Fruit fly (Drosophila melanogaster): Measurements from ENCODE around the gene Nemp.
A peak's percentile ranks its signal among the peaks of the same experiment; 100 is the strongest.

Nemp gene

dm6 chrX:16655724-16656235 is 965 bp upstream of the Nemp start (continued):
- peak in 1 of 3 experiments; percentile 11 for TF ChIP-seq Stat92E (GFP tag; optimal IDR thresholded peaks at IDR 0.05)
- TF ChIP-seq CG8388 (GFP tag; optimal IDR thresholded peaks at IDR 0.05): no peak
- no peak for TF ChIP-seq nerfin-2 (GFP tag; IDR thresholded peaks at IDR 0.05; ENCODE audit: partially characterized antibody)
- no peak for TF ChIP-seq CG3281 (GFP tag; optimal IDR thresholded peaks at IDR 0.05)
- no peak for TF ChIP-seq CG17359 (tag; optimal IDR thresholded peaks at IDR 0.05)
- TF ChIP-seq kni (GFP tag; optimal IDR thresholded peaks at IDR 0.05): peak; percentile 82
- TF ChIP-seq tgo (GFP tag; IDR thresholded peaks at IDR 0.05): no peak
- TF ChIP-seq Nf-YB (GFP tag; optimal IDR thresholded peaks at IDR 0.05): peak; percentile 70
- no peak for TF ChIP-seq H15 (GFP tag; IDR thresholded peaks at IDR 0.05)
- TF ChIP-seq CoRest (tag; optimal IDR thresholded peaks at IDR 0.05): no peak
- peak; percentile 18 for TF ChIP-seq wek (GFP tag; optimal IDR thresholded peaks at IDR 0.05)
- TF ChIP-seq CG1647 (GFP tag; optimal IDR thresholded peaks at IDR 0.05): no peak
- peak; percentile 6 for TF ChIP-seq Meics (GFP tag; optimal IDR thresholded peaks at IDR 0.05)
- TF ChIP-seq CG31441 (GFP tag; IDR thresholded peaks at IDR 0.05): no peak
- no peak for TF ChIP-seq Drgx (GFP tag; IDR thresholded peaks at IDR 0.05)
- no peak for TF ChIP-seq p53 (GFP tag; optimal IDR thresholded peaks at IDR 0.05)
- TF ChIP-seq pita (GFP tag; optimal IDR thresholded peaks at IDR 0.05): no peak
- TF ChIP-seq pum (GFP tag; optimal IDR thresholded peaks at IDR 0.05): no peak
- TF ChIP-seq CG11560 (tag; IDR thresholded peaks at IDR 0.05): no peak
- no peak for TF ChIP-seq CG1792 (GFP tag; optimal IDR thresholded peaks at IDR 0.05)
- peak; percentile 74 for TF ChIP-seq exex (tag; optimal IDR thresholded peaks at IDR 0.05)
- no peak for TF ChIP-seq CG7928 (GFP tag; optimal IDR thresholded peaks at IDR 0.05)
- TF ChIP-seq E2f1 (GFP tag; IDR thresholded peaks at IDR 0.05): no peak
- no peak for TF ChIP-seq CG30431 (GFP tag; optimal IDR thresholded peaks at IDR 0.05)
- TF ChIP-seq CG8944 (GFP tag; optimal IDR thresholded peaks at IDR 0.05): no peak
- no peak for TF ChIP-seq CG4730 (GFP tag; IDR thresholded peaks at IDR 0.05)
- peak; percentile 29 for TF ChIP-seq her (GFP tag; optimal IDR thresholded peaks at IDR 0.05)
- peak; percentile 17 for TF ChIP-seq HLHmδ (GFP tag; optimal IDR thresholded peaks at IDR 0.05)
- no peak for TF ChIP-seq vfl (GFP tag; optimal IDR thresholded peaks at IDR 0.05)
- TF ChIP-seq CG1832 (GFP tag; optimal IDR thresholded peaks at IDR 0.05): no peak
- TF ChIP-seq bowl (GFP tag; IDR thresholded peaks at IDR 0.05): no peak
- no peak for TF ChIP-seq Optix (GFP tag; IDR thresholded peaks at IDR 0.05)

- no peak for TF ChIP-seq fru (optimal IDR thresholded peaks at IDR 0.05)
These were observed 3.2 kb downstream of the Nemp start for dm6 chrX:16651625-16652024.

- TF ChIP-seq fd3F (GFP tag; optimal IDR thresholded peaks at IDR 0.05) (no peak), Opbp (GFP tag; IDR thresholded peaks at IDR 0.05; ENCODE audit: partially characterized antibody) (peak; percentile 84; the same call in 2 of the 3 replicates), CG2116 (GFP tag; optimal IDR thresholded peaks at IDR 0.05) (peak; percentile 71), trem (tag; optimal IDR thresholded peaks at IDR 0.05) (peak; percentile 41), sc (optimal IDR thresholded peaks at IDR 0.05) (no peak), sc (GFP tag; optimal IDR thresholded peaks at IDR 0.05) (no peak), CG2712 (tag; optimal IDR thresholded peaks at IDR 0.05) (peak; percentile 12), CG15601 (tag; optimal IDR thresholded peaks at IDR 0.05) (peak; percentile 24), Dref (GFP tag; IDR thresholded peaks at IDR 0.05) (peak; percentile 77), CG33213 (GFP tag; optimal IDR thresholded peaks at IDR 0.05) (peak; percentile 34), CG7963 (GFP tag; IDR thresholded peaks at IDR 0.05; ENCODE audit: partially characterized antibody) (peak; percentile 69), CG14860 (GFP tag; IDR thresholded peaks at IDR 0.05; ENCODE audit: partially characterized antibody) (peak; percentile 38; the same call in 1 of the 3 replicates), zen2 (GFP tag; IDR thresholded peaks at IDR 0.05; ENCODE audit: partially characterized antibody) (peak; percentile 69), CG4360 (GFP tag; IDR thresholded peaks at IDR 0.05) (no peak), CoRest (tag; optimal IDR thresholded peaks at IDR 0.05) (no peak), knrl (GFP tag; IDR thresholded peaks at IDR 0.05; ENCODE audit: partially characterized antibody) (peak; percentile 40; the same call in 1 of the 3 replicates), CG1603 (tag; optimal IDR thresholded peaks at IDR 0.05) (peak; percentile 79), nerfin-2 (GFP tag; IDR thresholded peaks at IDR 0.05; ENCODE audit: partially characterized antibody) (peak; percentile 65; the same call in 1 of the 2 replicates), CG3847 (GFP tag; IDR thresholded peaks at IDR 0.05) (peak; percentile 60)
These were observed 3.7 kb downstream of the Nemp start, which contains the start of the genes CG32573 and CG42512 for dm6 chrX:16651098-16651497. Gene CG32573, plus strand, starts transcription at chrX:16651376. Gene CG42512, plus strand, starts transcription at chrX:16651376.

All from whole organism, embryonic.